Worm (Caenorhabditis elegans) whole organism, mixed stage, embryonic: ENCODE results near the gene sax-2.
A peak's percentile ranks its signal among the peaks of the same experiment; 100 is the strongest.

Experiments used
- M03D4.4 ChIP-seq: sonication (generic microtip); optimal IDR thresholded peaks from 2 replicates; lab custom pipeline; 2017; ENCODE audit warnings: mild to moderate bottlenecking, missing genetic modification characterization, missing compliant biosample characterization
- bed-3 ChIP-seq: fragments of 200-800 bp; sonication (Bioruptor generic); optimal IDR thresholded peaks from 3 replicates; lab custom pipeline; 2018; ENCODE audit warnings: mild to moderate bottlenecking, missing genetic modification characterization, moderate library complexity, missing compliant biosample characterization
- blmp-1 ChIP-seq: fragments of 150-350 bp; optimal IDR thresholded peaks from 2 replicates; lab custom pipeline; 2014; ENCODE audit warnings: missing biosample characterization, missing genetic modification characterization
- ceh-39 ChIP-seq: fragments of 150-350 bp; optimal IDR thresholded peaks from 2 replicates; lab custom pipeline; 2014; ENCODE audit warnings: missing biosample characterization, missing genetic modification characterization
- ceh-43 ChIP-seq: fragments of 200-800 bp; sonication (Bioruptor generic); optimal IDR thresholded peaks from 2 replicates; lab custom pipeline; 2018; ENCODE audit warnings: mild to moderate bottlenecking, missing genetic modification characterization, moderate library complexity, missing compliant biosample characterization
- ceh-83 ChIP-seq: fragments of 200-800 bp; sonication (Bioruptor generic); optimal IDR thresholded peaks from 2 replicates; lab custom pipeline; 2018; ENCODE audit warnings: mild to moderate bottlenecking, missing genetic modification characterization, missing compliant biosample characterization
- ces-1 ChIP-seq: fragments of 150-350 bp; optimal IDR thresholded peaks from 2 replicates; lab custom pipeline; 2014; ENCODE audit warnings: missing biosample characterization, missing genetic modification reagents, missing genetic modification characterization
- cnd-1 ChIP-seq: fragments of 200-800 bp; sonication (Bioruptor generic); optimal IDR thresholded peaks from 2 replicates; lab custom pipeline; 2018; ENCODE audit warnings: mild to moderate bottlenecking, missing genetic modification characterization, missing compliant biosample characterization
- drap-1 ChIP-seq: fragments of 200-800 bp; sonication (Bioruptor generic); optimal IDR thresholded peaks from 3 replicates; lab custom pipeline; 2018; ENCODE audit warnings: mild to moderate bottlenecking, missing genetic modification characterization, missing compliant biosample characterization
- elt-3 ChIP-seq: fragments of 150-350 bp; optimal IDR thresholded peaks from 2 replicates; lab custom pipeline; 2014; ENCODE audit warnings: missing biosample characterization, missing genetic modification characterization
- flh-1 ChIP-seq: fragments of 200-800 bp; sonication (Bioruptor generic); optimal IDR thresholded peaks from 2 replicates; lab custom pipeline; 2018; ENCODE audit warnings: mild to moderate bottlenecking, missing genetic modification characterization, moderate library complexity, missing compliant biosample characterization
- ham-2 ChIP-seq: fragments of 200-800 bp; sonication (Bioruptor generic); optimal IDR thresholded peaks from 2 replicates; lab custom pipeline; 2018; ENCODE audit warnings: mild to moderate bottlenecking, missing genetic modification characterization, missing compliant biosample characterization
- hlh-1 ChIP-seq: fragments of 150-350 bp; optimal IDR thresholded peaks from 2 replicates; lab custom pipeline; 2014; ENCODE audit warnings: missing biosample characterization, missing genetic modification reagents, missing genetic modification characterization
- lin-13 ChIP-seq: fragments of 150-350 bp; optimal IDR thresholded peaks from 2 replicates; lab custom pipeline; 2014; ENCODE audit warnings: missing biosample characterization, missing genetic modification characterization
- lin-32 ChIP-seq: fragments of 200-800 bp; sonication (Bioruptor generic); optimal IDR thresholded peaks from 2 replicates; lab custom pipeline; 2018; ENCODE audit warnings: mild to moderate bottlenecking, missing genetic modification characterization, missing compliant biosample characterization
- mab-5 ChIP-seq: fragments of 150-350 bp; optimal IDR thresholded peaks from 2 replicates; lab custom pipeline; 2014; ENCODE audit warnings: missing biosample characterization, missing genetic modification characterization
- mep-1 ChIP-seq: fragments of 150-350 bp; optimal IDR thresholded peaks from 2 replicates; lab custom pipeline; 2017; ENCODE audit warnings: missing biosample characterization, missing genetic modification reagents, missing genetic modification characterization, inconsistent platforms
- mls-2 ChIP-seq: sonication (generic microtip); optimal IDR thresholded peaks from 2 replicates; lab custom pipeline; 2016; ENCODE audit warnings: mild to moderate bottlenecking, missing genetic modification characterization, moderate library complexity, missing compliant biosample characterization
- nhr-12 ChIP-seq: fragments of 150-350 bp; optimal IDR thresholded peaks from 2 replicates; lab custom pipeline; 2014; ENCODE audit warnings: missing biosample characterization, missing genetic modification characterization
- nhr-2 ChIP-seq: fragments of 150-350 bp; optimal IDR thresholded peaks from 2 replicates; lab custom pipeline; 2014; ENCODE audit warnings: missing biosample characterization, missing genetic modification characterization
- nhr-237 ChIP-seq: fragments of 150-350 bp; optimal IDR thresholded peaks from 2 replicates; lab custom pipeline; 2014; ENCODE audit warnings: missing biosample characterization, missing genetic modification characterization
- nhr-76 ChIP-seq: sonication (generic microtip); optimal IDR thresholded peaks from 2 replicates; lab custom pipeline; 2017; ENCODE audit warnings: missing biosample characterization, missing genetic modification characterization
- sem-2 ChIP-seq: fragments of 200-800 bp; sonication (Bioruptor generic); optimal IDR thresholded peaks from 2 replicates; lab custom pipeline; 2018; ENCODE audit warnings: mild to moderate bottlenecking, missing genetic modification characterization, missing compliant biosample characterization
- snpc-4 ChIP-seq: fragments of 150-350 bp; optimal IDR thresholded peaks from 2 replicates; lab custom pipeline; 2014; ENCODE audit warnings: missing biosample characterization, missing genetic modification characterization
- sptf-1 ChIP-seq: sonication (generic microtip); optimal IDR thresholded peaks from 2 replicates; lab custom pipeline; 2017; ENCODE audit warnings: mild to moderate bottlenecking, missing genetic modification characterization, moderate library complexity, missing compliant biosample characterization
- tbx-8 ChIP-seq: fragments of 200-800 bp; sonication (Bioruptor generic); optimal IDR thresholded peaks from 2 replicates; lab custom pipeline; 2018; ENCODE audit warnings: mild to moderate bottlenecking, missing genetic modification characterization, moderate library complexity, missing compliant biosample characterization
- unc-39 ChIP-seq: fragments of 150-350 bp; optimal IDR thresholded peaks from 2 replicates; lab custom pipeline; 2014; ENCODE audit warnings: missing biosample characterization, missing genetic modification characterization
- unc-62 ChIP-seq: fragments of 150-350 bp; optimal IDR thresholded peaks from 2 replicates; lab custom pipeline; 2014; ENCODE audit warnings: missing biosample characterization, missing genetic modification reagents, missing genetic modification characterization
- zip-8 ChIP-seq: fragments of 150-350 bp; optimal IDR thresholded peaks from 2 replicates; lab custom pipeline; 2014; ENCODE audit warnings: missing biosample characterization, missing genetic modification characterization
- ztf-11 ChIP-seq: fragments of 150-350 bp; optimal IDR thresholded peaks from 2 replicates; lab custom pipeline; 2014; ENCODE audit warnings: missing biosample characterization, missing genetic modification characterization

The sax-2 gene

ce11 chrIII:5155393-5155792 is 45.9 kb downstream of the sax-2 start:
- TF ChIP-seq tbx-8 (no peak), flh-1 (GFP tag; lab: Kevin White, UChicago) (no peak), ztf-11 (no peak), unc-62 (no peak), ceh-43 (GFP tag; lab: Kevin White, UChicago) (no peak), ces-1 (GFP tag; lab: Kevin White, UChicago) (no peak), blmp-1 (no peak), sem-2 (GFP tag; lab: Kevin White, UChicago) (no peak), ceh-83 (no peak), bed-3 (GFP tag; lab: Kevin White, UChicago) (no peak), hlh-1 (no peak), mep-1 (tag; lab: Kevin White, UChicago) (no peak)

- TF ChIP-seq mep-1 (tag; lab: Kevin White, UChicago) (no peak), ham-2 (GFP tag; lab: Kevin White, UChicago) (no peak), mab-5 (tag; lab: Kevin White, UChicago) (no peak), ceh-39 (tag; lab: Kevin White, UChicago) (no peak), sem-2 (GFP tag; lab: Kevin White, UChicago) (no peak), cnd-1 (tag; lab: Kevin White, UChicago) (no peak), sptf-1 (tag; lab: Kevin White, UChicago) (no peak), nhr-12 (tag; lab: Kevin White, UChicago) (no peak), unc-62 (no peak), bed-3 (GFP tag; lab: Kevin White, UChicago) (no peak)
- TF ChIP-seq, all 35 proteins: peak for 0
Measured at ce11 chrIII:5158674-5159073, 49.2 kb downstream of the sax-2 start, which contains the start of gene oxy-4. TSS of gene oxy-4 (minus strand) at chrIII:5158774.

ce11 chrIII:5159505-5159904 is 50.0 kb downstream of the sax-2 start, which contains the start of gene T10F2.5:
TSS of gene T10F2.5 (minus strand) at chrIII:5159605.
- TF ChIP-seq unc-39 (tag; lab: Kevin White, UChicago) (no peak), ceh-39 (tag; lab: Kevin White, UChicago) (no peak), flh-1 (GFP tag; lab: Kevin White, UChicago) (no peak), nhr-12 (tag; lab: Kevin White, UChicago) (no peak), blmp-1 (no peak), nhr-237 (tag; lab: Kevin White, UChicago) (no peak), nhr-76 (no peak), lin-13 (tag; lab: Kevin White, UChicago) (no peak), cnd-1 (tag; lab: Kevin White, UChicago) (no peak), mab-5 (tag; lab: Kevin White, UChicago) (no peak), sem-2 (GFP tag; lab: Kevin White, UChicago) (no peak), ceh-83 (no peak), nhr-2 (tag; lab: Kevin White, UChicago) (no peak), mls-2 (no peak), drap-1 (no peak)
- TF ChIP-seq, all 35 proteins: peak for 0

DNA sequence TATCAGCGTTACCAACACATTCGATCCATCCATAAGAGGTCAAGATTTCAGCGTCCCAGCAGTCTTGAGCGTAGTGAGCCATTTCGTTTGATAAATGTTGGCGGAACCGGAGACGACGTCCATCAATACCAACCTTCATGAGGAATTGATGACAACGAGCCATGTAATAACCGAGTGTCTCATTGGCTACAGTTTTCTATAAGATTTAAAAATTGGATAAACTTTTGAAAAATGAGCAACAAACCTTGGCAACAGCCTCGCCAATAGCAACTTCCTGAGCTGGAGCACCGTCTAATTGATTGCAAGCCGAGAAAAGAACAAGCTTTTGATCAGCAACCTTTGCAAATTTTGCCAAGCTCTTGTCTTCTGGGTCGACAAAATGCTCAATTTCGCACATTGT is 51.3 kb downstream of the sax-2 start:
- TF ChIP-seq lin-32 (no peak), elt-3 (no peak), drap-1 (no peak), hlh-1 (no peak), tbx-8 (no peak), ham-2 (GFP tag; lab: Kevin White, UChicago) (no peak), mep-1 (tag; lab: Kevin White, UChicago) (no peak), cnd-1 (tag; lab: Kevin White, UChicago) (no peak), M03D4.4 (no peak), ceh-43 (GFP tag; lab: Kevin White, UChicago) (no peak), snpc-4 (tag; lab: Kevin White, UChicago) (no peak), sptf-1 (tag; lab: Kevin White, UChicago) (no peak), zip-8 (no peak)
- TF ChIP-seq, all 35 proteins: peak for 0

- TF ChIP-seq hlh-1 (no peak), ceh-39 (tag; lab: Kevin White, UChicago) (no peak), flh-1 (GFP tag; lab: Kevin White, UChicago) (no peak), ces-1 (GFP tag; lab: Kevin White, UChicago) (peak; percentile 73), mep-1 (tag; lab: Kevin White, UChicago) (peak; percentile 30)
Measured at ce11 chrIII:5162820-5163631, 53.5 kb downstream of the sax-2 start, which contains the start of gene gars-1. TSS of gene gars-1 (minus strand) at chrIII:5163627.
